Worm (Caenorhabditis elegans) whole organism, midembryonic: ENCODE data around the gene sqd-1.

Source experiments
- T22C8.4 ChIP-seq: fragments of 200-800 bp; sonication (Bioruptor generic); IDR thresholded peaks from 2 replicates; pipeline ENCODE4 v1.3.6; 2022; ENCODE audit warnings: missing genetic modification characterization, missing compliant biosample characterization
- flt-1 ChIP-seq: fragments of 200-800 bp; sonication (Bioruptor generic); IDR thresholded peaks from 2 replicates; pipeline ENCODE4 v1.3.6; 2022; ENCODE audit warnings: missing genetic modification characterization, missing compliant biosample characterization
- med-1 ChIP-seq: sonication (generic microtip); optimal IDR thresholded peaks from 2 replicates; lab custom pipeline; 2017; ENCODE audit warnings: missing genetic modification characterization, mild to moderate bottlenecking, missing compliant biosample characterization, antibody characterized with exemption, missing genetic modification reagents; ENCODE audit not compliant: insufficient read depth
- ref-1 ChIP-seq: fragments of 200-800 bp; sonication (Bioruptor generic); conservative IDR thresholded peaks from 2 replicates; pipeline ENCODE4 v1.3.6; 2022; ENCODE audit warnings: missing genetic modification reagents, missing genetic modification characterization, missing compliant biosample characterization
- ztf-23 ChIP-seq: fragments of 200-800 bp; sonication (Bioruptor generic); IDR thresholded peaks from 2 replicates; pipeline ENCODE4 v1.3.6; 2022; ENCODE audit warnings: missing genetic modification reagents, missing genetic modification characterization, missing compliant biosample characterization
- ztf-29 ChIP-seq: fragments of 200-800 bp; sonication (Bioruptor generic); IDR thresholded peaks from 2 replicates; pipeline ENCODE4 v1.3.6; 2022; ENCODE audit warnings: missing genetic modification reagents, missing genetic modification characterization, missing compliant biosample characterization

ce11 chrIV:6330790-6331189, 6.8 kb downstream of the sqd-1 start:
- TF ChIP-seq ref-1 (GFP tag; lab: Robert Waterston, UW) = no peak
- no peak for TF ChIP-seq T22C8.4 (GFP tag; lab: Robert Waterston, UW)
- no peak for TF ChIP-seq ztf-29 (GFP tag; lab: Robert Waterston, UW)
- TF ChIP-seq flt-1 = no peak
- TF ChIP-seq med-1 (GFP tag; lab: Kevin White, UChicago) = no peak
- TF ChIP-seq ztf-23 = no peak
